Fruit fly (Drosophila melanogaster): ENCODE measurements around the gene elm.

- TF ChIP-seq Clk (GFP tag; optimal IDR thresholded peaks at IDR 0.05) (no peak), CG12768 (GFP tag; optimal IDR thresholded peaks at IDR 0.05) (no peak)
These were observed 42.1 kb downstream of the elm start, which contains the start of gene Rga for dm6 chr3R:5612372-5613113.

Measured in whole organism, adult.